Worm (Caenorhabditis elegans) whole organism, early embryonic: Measurements from ENCODE around the gene F32H5.4.

Experiments used
- F13C5.2 ChIP-seq: sonication (generic microtip); optimal IDR thresholded peaks from 2 replicates; lab custom pipeline; 2017; ENCODE audit warnings: mild to moderate bottlenecking, missing genetic modification characterization, inconsistent platforms, missing compliant biosample characterization
- aly-1 ChIP-seq: sonication (generic microtip); optimal IDR thresholded peaks from 2 replicates; lab custom pipeline; 2016; ENCODE audit warnings: missing genetic modification characterization, missing compliant biosample characterization
- ama-1 ChIP-seq: fragments of 150-350 bp; optimal IDR thresholded peaks from 2 replicates; lab custom pipeline; 2014
- ceh-36 ChIP-seq: sonication (generic microtip); optimal IDR thresholded peaks from 2 replicates; lab custom pipeline; 2016; ENCODE audit warnings: missing genetic modification characterization, inconsistent platforms, missing compliant biosample characterization
- ets-7 ChIP-seq: sonication (generic microtip); optimal IDR thresholded peaks from 2 replicates; lab custom pipeline; 2016; ENCODE audit warnings: missing genotype, missing genetic modification characterization, missing compliant biosample characterization
- flt-1 ChIP-seq: fragments of 200-800 bp; sonication (Bioruptor generic); IDR thresholded peaks from 2 replicates; pipeline ENCODE4 v1.3.6; 2022; ENCODE audit warnings: missing genetic modification characterization, missing compliant biosample characterization
- hmg-4 ChIP-seq: fragments of 200-800 bp; sonication (Bioruptor generic); optimal IDR thresholded peaks from 2 replicates; lab custom pipeline; 2018; ENCODE audit warnings: mild to moderate bottlenecking, missing genetic modification characterization, missing compliant biosample characterization
- hnd-1 ChIP-seq: sonication (generic microtip); optimal IDR thresholded peaks from 2 replicates; lab custom pipeline; 2016; ENCODE audit warnings: missing genetic modification characterization, missing compliant biosample characterization
- pes-1 ChIP-seq: fragments of 200-800 bp; sonication (Bioruptor generic); IDR thresholded peaks from 2 replicates; pipeline ENCODE4 v1.3.6; 2022; ENCODE audit warnings: missing genetic modification reagents, missing genetic modification characterization, missing compliant biosample characterization
- sea-1 ChIP-seq: fragments of 200-800 bp; sonication (Bioruptor generic); conservative IDR thresholded peaks from 2 replicates; pipeline ENCODE4 v1.3.6; 2022; ENCODE audit warnings: missing genetic modification characterization, missing compliant biosample characterization
- tbx-11 ChIP-seq: fragments of 200-800 bp; sonication (Bioruptor generic); IDR thresholded peaks from 2 replicates; pipeline ENCODE4 v1.3.6; 2022; ENCODE audit warnings: missing genetic modification characterization, missing compliant biosample characterization
- tbx-37 ChIP-seq: fragments of 200-800 bp; sonication (Bioruptor generic); conservative IDR thresholded peaks from 2 replicates; pipeline ENCODE4 v1.3.6; 2022; ENCODE audit warnings: missing genetic modification reagents, missing genetic modification characterization, missing compliant biosample characterization
- tra-4 ChIP-seq: sonication (generic microtip); optimal IDR thresholded peaks from 2 replicates; lab custom pipeline; 2017; ENCODE audit warnings: missing genetic modification characterization, missing compliant biosample characterization

- TF ChIP-seq flt-1 (no peak), tra-4 (tag; lab: Kevin White, UChicago) (no peak), ama-1 (lab: Kevin White, UChicago) (no peak), hnd-1 (no peak), sea-1 (GFP tag; lab: Robert Waterston, UW) (no peak), ets-7 (tag; lab: Kevin White, UChicago) (no peak), tbx-11 (GFP tag; lab: Robert Waterston, UW) (no peak), ceh-36 (tag; lab: Kevin White, UChicago) (no peak), aly-1 (tag; lab: Kevin White, UChicago) (no peak), pes-1 (no peak), tbx-37 (GFP tag; lab: Robert Waterston, UW) (no peak), hmg-4 (no peak), F13C5.2 (tag; lab: Kevin White, UChicago) (no peak)
Measured at ce11 chrV:13339633-13340290, 20.6 kb upstream of the F32H5.4 start, which contains the start of the genes str-4 and lgc-48.
